Worm (Caenorhabditis elegans) whole organism, dauer: ENCODE data around the gene B0432.9.

Experiments
- unc-62 ChIP-seq: sonication (generic microtip); optimal IDR thresholded peaks from 2 replicates; lab custom pipeline; 2017; ENCODE audit warnings: missing biosample characterization, missing genetic modification reagents, missing genetic modification characterization

Gene B0432.9

ce11 chrII:232641-233040, 50.9 kb downstream of the B0432.9 start, which contains the start of gene Y43H11AL.1:
Y43H11AL.1 (minus strand) TSS chrII:232741.
- TF ChIP-seq unc-62 = no peak
